Worm (Caenorhabditis elegans) whole organism, L3 larva: ENCODE data around the gene chil-13.

Experiments
- hmg-11 ChIP-seq: sonication (generic microtip); optimal IDR thresholded peaks from 2 replicates; lab custom pipeline; 2016; ENCODE audit warnings: missing genetic modification characterization, missing compliant biosample characterization
- nhr-25 ChIP-seq: sonication (generic microtip); optimal IDR thresholded peaks from 2 replicates; lab custom pipeline; 2017; ENCODE audit warnings: missing biosample characterization, missing genetic modification characterization
- nhr-76 ChIP-seq: fragments of 150-350 bp; sonication (generic microtip); optimal IDR thresholded peaks from 5 replicates; lab custom pipeline; 2014; ENCODE audit warnings: missing biosample characterization, missing genetic modification characterization
- unc-39 ChIP-seq: sonication (generic microtip); optimal IDR thresholded peaks from 4 replicates; lab custom pipeline; 2017; ENCODE audit warnings: missing biosample characterization, missing genetic modification characterization

- TF ChIP-seq nhr-76 (tag; lab: Kevin White, UChicago) (no peak), hmg-11 (tag; lab: Kevin White, UChicago) (no peak), nhr-25 (no peak), unc-39 (no peak)
Observed at ce11 chrII:9443522-9443921, 5.4 kb upstream of the chil-13 start, which contains the start of gene chil-15.
